Fruit fly (Drosophila melanogaster) whole organism, embryonic: ENCODE measurements around the gene mRpS14.

ENCODE experiments used
- Bgb ChIP-seq: fragments of 200-800 bp; sonication (Bioruptor generic); IDR thresholded peaks from 2 replicates; pipeline ENCODE4 v1.3.6; 2022; ENCODE audit warnings: missing biosample characterization, missing genetic modification characterization; ENCODE audit not compliant: partially characterized antibody
- Bteb2 ChIP-seq: fragments of 200-800 bp; sonication (Bioruptor generic); optimal IDR thresholded peaks from 2 replicates; lab custom pipeline; 2016; ENCODE audit warnings: missing biosample characterization, missing genetic modification characterization
- CG10979 ChIP-seq: fragments of 200-800 bp; sonication (Bioruptor generic); optimal IDR thresholded peaks from 2 replicates; lab custom pipeline; 2018; ENCODE audit warnings: missing biosample characterization, mild to moderate bottlenecking, missing genetic modification characterization, moderate library complexity
- CG11696 ChIP-seq: fragments of 200-800 bp; sonication (Bioruptor generic); IDR thresholded peaks from 2 replicates; pipeline ENCODE4 v1.3.6; 2022; ENCODE audit warnings: missing biosample characterization, missing genetic modification characterization
- CG12071 ChIP-seq: fragments of 200-800 bp; sonication (Bioruptor generic); optimal IDR thresholded peaks from 3 replicates; lab custom pipeline; 2018; ENCODE audit warnings: missing biosample characterization, mild to moderate bottlenecking, missing genetic modification characterization
- CG12769 ChIP-seq: fragments of 200-800 bp; sonication (Bioruptor generic); optimal IDR thresholded peaks from 2 replicates; lab custom pipeline; 2019; ENCODE audit warnings: missing biosample characterization, mild to moderate bottlenecking, missing genetic modification characterization, moderate library complexity
- CG12942 ChIP-seq: fragments of 200-800 bp; sonication (Bioruptor generic); optimal IDR thresholded peaks from 3 replicates; lab custom pipeline; 2016; ENCODE audit warnings: missing biosample characterization, missing genetic modification characterization
- CG13123 ChIP-seq: fragments of 200-800 bp; sonication (Bioruptor generic); optimal IDR thresholded peaks from 2 replicates; lab custom pipeline; 2016; ENCODE audit warnings: missing biosample characterization, missing genetic modification characterization
- CG13287 ChIP-seq: fragments of 200-800 bp; sonication (Bioruptor generic); IDR thresholded peaks from 2 replicates; pipeline ENCODE4 v1.3.6; 2022; ENCODE audit warnings: missing biosample characterization, missing genetic modification characterization; ENCODE audit not compliant: partially characterized antibody
- CG14860 ChIP-seq: fragments of 200-800 bp; sonication (Bioruptor generic); IDR thresholded peaks from 3 replicates; pipeline ENCODE4 v1.3.6; 2022; ENCODE audit warnings: missing biosample characterization, missing genetic modification characterization; ENCODE audit not compliant: partially characterized antibody
- CG15601 ChIP-seq: fragments of 200-800 bp; sonication (Bioruptor generic); optimal IDR thresholded peaks from 3 replicates; lab custom pipeline; 2019; ENCODE audit warnings: missing biosample characterization, mild to moderate bottlenecking, missing genetic modification characterization, moderate library complexity
- CG16779 ChIP-seq: fragments of 200-800 bp; sonication (Bioruptor generic); IDR thresholded peaks from 2 replicates; pipeline ENCODE4 v1.3.6; 2022; ENCODE audit warnings: missing biosample characterization, missing genetic modification characterization
- CG2202 ChIP-seq: fragments of 200-800 bp; sonication (Bioruptor generic); optimal IDR thresholded peaks from 2 replicates; lab custom pipeline; 2018; ENCODE audit warnings: missing biosample characterization, mild to moderate bottlenecking, missing genetic modification characterization
- CG2678 ChIP-seq: fragments of 200-800 bp; sonication (Bioruptor generic); optimal IDR thresholded peaks from 3 replicates; lab custom pipeline; 2019; ENCODE audit warnings: missing biosample characterization, mild to moderate bottlenecking, missing genetic modification characterization, moderate library complexity
- CG2889 ChIP-seq: fragments of 200-800 bp; sonication (Bioruptor generic); IDR thresholded peaks from 3 replicates; pipeline ENCODE4 v1.3.6; 2022; ENCODE audit warnings: missing biosample characterization, missing genetic modification characterization
- CG31224 ChIP-seq: fragments of 200-800 bp; sonication (Bioruptor generic); IDR thresholded peaks from 2 replicates; pipeline ENCODE4 v1.3.6; 2022; ENCODE audit warnings: missing biosample characterization, missing genetic modification characterization
- CG32767 ChIP-seq: fragments of 200-800 bp; sonication (Bioruptor generic); IDR thresholded peaks from 2 replicates; pipeline ENCODE4 v1.3.6; 2022; ENCODE audit warnings: missing biosample characterization, missing genetic modification characterization
- CG3726 ChIP-seq: fragments of 200-800 bp; sonication (Bioruptor generic); IDR thresholded peaks from 3 replicates; pipeline ENCODE4, ENCODE4 v1.3.6; 2022; ENCODE audit warnings: missing biosample characterization, missing genetic modification characterization
- CG4282 ChIP-seq: fragments of 200-800 bp; sonication (Bioruptor generic); optimal IDR thresholded peaks from 2 replicates; lab custom pipeline; 2016; ENCODE audit warnings: missing biosample characterization, missing genetic modification characterization
- CG7928 ChIP-seq: fragments of 200-800 bp; sonication (Bioruptor generic); optimal IDR thresholded peaks from 2 replicates; lab custom pipeline; 2017; ENCODE audit warnings: missing biosample characterization, mild to moderate bottlenecking, missing genetic modification characterization
- CG8388 ChIP-seq: fragments of 200-800 bp; sonication (Bioruptor generic); optimal IDR thresholded peaks from 2 replicates; lab custom pipeline; 2019; ENCODE audit warnings: missing biosample characterization, mild to moderate bottlenecking, missing genetic modification characterization, moderate library complexity
- Elba2 ChIP-seq: fragments of 200-800 bp; sonication (Bioruptor generic); optimal IDR thresholded peaks from 3 replicates; lab custom pipeline; 2016; ENCODE audit warnings: missing biosample characterization, missing genetic modification characterization
- MESR4 ChIP-seq: fragments of 200-800 bp; sonication (Bioruptor generic); optimal IDR thresholded peaks from 2 replicates; lab custom pipeline; 2018; ENCODE audit warnings: missing biosample characterization, mild to moderate bottlenecking, missing genetic modification characterization, moderate library complexity
- Meics ChIP-seq: fragments of 200-800 bp; sonication (Bioruptor generic); optimal IDR thresholded peaks from 2 replicates; lab custom pipeline; 2017; ENCODE audit warnings: missing biosample characterization, mild to moderate bottlenecking, missing genetic modification characterization
- NK7.1 ChIP-seq: fragments of 200-800 bp; sonication (Bioruptor generic); optimal IDR thresholded peaks from 3 replicates; lab custom pipeline; 2016; ENCODE audit warnings: missing biosample characterization, missing genetic modification characterization
- Vsx1 ChIP-seq: fragments of 200-800 bp; sonication (Bioruptor generic); optimal IDR thresholded peaks from 2 replicates; lab custom pipeline; 2017; ENCODE audit warnings: missing biosample characterization, mild to moderate bottlenecking, missing genetic modification characterization, missing genetic modification reagents
- Xbp1 ChIP-seq: fragments of 200-800 bp; sonication (Bioruptor generic); optimal IDR thresholded peaks from 3 replicates; lab custom pipeline; 2016; ENCODE audit warnings: missing biosample characterization, mild to moderate bottlenecking, missing genetic modification characterization
- ab ChIP-seq: fragments of 200-800 bp; sonication (Bioruptor generic); optimal IDR thresholded peaks from 2 replicates; lab custom pipeline; 2016; ENCODE audit warnings: missing biosample characterization, missing genetic modification characterization
- amos ChIP-seq: fragments of 200-800 bp; sonication (Bioruptor generic); IDR thresholded peaks from 2 replicates; pipeline ENCODE4 v1.3.6; 2022; ENCODE audit warnings: missing biosample characterization, missing genetic modification characterization; ENCODE audit not compliant: partially characterized antibody
- dati ChIP-seq: fragments of 200-800 bp; sonication (Bioruptor generic); IDR thresholded peaks from 2 replicates; pipeline ENCODE4 v1.3.6; 2022; ENCODE audit warnings: missing biosample characterization, missing genetic modification characterization
- dmrt11E ChIP-seq: fragments of 200-800 bp; sonication (Bioruptor generic); optimal IDR thresholded peaks from 3 replicates; lab custom pipeline; 2018; ENCODE audit warnings: missing biosample characterization, mild to moderate bottlenecking, missing genetic modification characterization, moderate library complexity
- exex ChIP-seq: fragments of 200-800 bp; sonication (Bioruptor generic); optimal IDR thresholded peaks from 4 replicates; lab custom pipeline; 2018; ENCODE audit warnings: missing biosample characterization, mild to moderate bottlenecking, missing genetic modification characterization, moderate library complexity
- fd102C ChIP-seq: fragments of 200-800 bp; sonication (Bioruptor generic); optimal IDR thresholded peaks from 2 replicates; lab custom pipeline; 2018; ENCODE audit warnings: missing biosample characterization, mild to moderate bottlenecking, missing genetic modification characterization, moderate library complexity
- gsb-n ChIP-seq: fragments of 200-800 bp; sonication (Bioruptor generic); optimal IDR thresholded peaks from 3 replicates; lab custom pipeline; 2018; ENCODE audit warnings: missing biosample characterization, mild to moderate bottlenecking, missing genetic modification characterization
- her ChIP-seq: fragments of 200-800 bp; sonication (Bioruptor generic); optimal IDR thresholded peaks from 2 replicates; lab custom pipeline; 2016; ENCODE audit warnings: missing biosample characterization, missing genetic modification characterization
- insv ChIP-seq, 2 experiments: fragments of 200-800 bp; sonication (Bioruptor generic); optimal IDR thresholded peaks; 3 replicates each; lab custom pipeline; 2016 to 2018; ENCODE audit warnings: missing biosample characterization in 2 of 2, missing genetic modification characterization in 2 of 2
- jumu ChIP-seq: fragments of 200-800 bp; sonication (Bioruptor generic); optimal IDR thresholded peaks from 3 replicates; lab custom pipeline; 2016; ENCODE audit warnings: missing biosample characterization, missing genetic modification characterization
- klu ChIP-seq: fragments of 200-800 bp; sonication (Bioruptor generic); IDR thresholded peaks from 2 replicates; pipeline ENCODE4 v1.3.6; 2022; ENCODE audit warnings: missing biosample characterization, missing genetic modification characterization
- nau ChIP-seq: fragments of 200-800 bp; sonication (Bioruptor generic); optimal IDR thresholded peaks from 3 replicates; lab custom pipeline; 2017; ENCODE audit warnings: missing biosample characterization, mild to moderate bottlenecking, missing genetic modification characterization, missing genetic modification reagents
- nmo ChIP-seq: fragments of 200-800 bp; sonication (Bioruptor generic); optimal IDR thresholded peaks from 2 replicates; lab custom pipeline; 2018; ENCODE audit warnings: missing biosample characterization, mild to moderate bottlenecking, missing genetic modification characterization, moderate library complexity
- onecut ChIP-seq: fragments of 200-800 bp; sonication (Bioruptor generic); IDR thresholded peaks from 2 replicates; pipeline ENCODE4 v1.3.6; 2022; ENCODE audit warnings: missing biosample characterization, missing genetic modification characterization
- shn ChIP-seq: fragments of 200-800 bp; sonication (Bioruptor generic); optimal IDR thresholded peaks from 3 replicates; lab custom pipeline; 2016; ENCODE audit warnings: missing biosample characterization, missing genetic modification characterization
- sna ChIP-seq: fragments of 200-800 bp; sonication (Bioruptor generic); IDR thresholded peaks from 2 replicates; pipeline ENCODE4 v1.3.6; 2022; ENCODE audit warnings: missing biosample characterization, missing genetic modification characterization; ENCODE audit not compliant: partially characterized antibody
- sob ChIP-seq: fragments of 200-800 bp; sonication (Bioruptor generic); IDR thresholded peaks from 2 replicates; pipeline ENCODE4 v1.3.6; 2022; ENCODE audit warnings: missing biosample characterization, missing genetic modification characterization
- sr ChIP-seq: fragments of 200-800 bp; sonication (Bioruptor generic); IDR thresholded peaks from 3 replicates; pipeline ENCODE4 v1.3.6; 2022; ENCODE audit warnings: missing biosample characterization, missing genetic modification characterization
- trh ChIP-seq: fragments of 200-800 bp; sonication (Bioruptor generic); optimal IDR thresholded peaks from 2 replicates; lab custom pipeline; 2016; ENCODE audit warnings: missing biosample characterization, missing genetic modification characterization
- wek ChIP-seq: fragments of 200-800 bp; sonication (Bioruptor generic); optimal IDR thresholded peaks from 3 replicates; lab custom pipeline; 2018; ENCODE audit warnings: missing biosample characterization, mild to moderate bottlenecking, missing genetic modification characterization, moderate library complexity
- zen ChIP-seq: fragments of 200-800 bp; sonication (Bioruptor generic); optimal IDR thresholded peaks from 3 replicates; lab custom pipeline; 2018; ENCODE audit warnings: missing biosample characterization, mild to moderate bottlenecking, missing genetic modification characterization, moderate library complexity

The mRpS14 gene

dm6 chrX:19495611-19496583 lies 15.9 kb upstream of the mRpS14 start (continued):
- TF ChIP-seq insv (GFP tag; optimal IDR thresholded peaks at IDR 0.05; lab: Kevin White, UChicago): no peak
- no peak for TF ChIP-seq Elba2
- 0 out of 3 replicates have a peak, but pooled peaks have one; percentile 23 for TF ChIP-seq CG2889 (GFP tag; lab: Robert Waterston, UW)
- TF ChIP-seq MESR4 (GFP tag; lab: Kevin White, UChicago): peak; percentile 70
- TF ChIP-seq dmrt11E (tag; lab: Kevin White, UChicago): peak; percentile 23
- TF ChIP-seq sob (GFP tag; lab: Robert Waterston, UW): peak; percentile 55
- TF ChIP-seq CG2202: no peak
- TF ChIP-seq nmo (GFP tag; lab: Kevin White, UChicago): peak; percentile 56
- peak; percentile 46 for TF ChIP-seq CG10979 (tag; lab: Kevin White, UChicago)
- TF ChIP-seq Meics (GFP tag; lab: Kevin White, UChicago): peak; percentile 80
- no peak for TF ChIP-seq Bgb (GFP tag; lab: Robert Waterston, UW)
- no peak for TF ChIP-seq ab (GFP tag; lab: Kevin White, UChicago)
- peak; percentile 78 for TF ChIP-seq CG2678 (tag; lab: Kevin White, UChicago)
- no peak for TF ChIP-seq fd102C (GFP tag; lab: Kevin White, UChicago)
- peak; percentile 10 for TF ChIP-seq CG7928 (GFP tag; lab: Kevin White, UChicago)
- no peak for TF ChIP-seq Vsx1 (GFP tag; lab: Kevin White, UChicago)
- no peak for TF ChIP-seq CG3726 (GFP tag; lab: Robert Waterston, UW)
- no peak for TF ChIP-seq trh
- TF ChIP-seq her: peak; percentile 72
- no peak for TF ChIP-seq CG4282 (GFP tag; lab: Kevin White, UChicago)
- TF ChIP-seq CG8388: peak; percentile 53
- TF ChIP-seq CG12942 (GFP tag; lab: Kevin White, UChicago): peak; percentile 43
- TF ChIP-seq CG15601 (tag; lab: Kevin White, UChicago): no peak
- no peak for TF ChIP-seq gsb-n (tag; lab: Kevin White, UChicago)
- no peak for TF ChIP-seq wek (GFP tag; lab: Kevin White, UChicago)
- TF ChIP-seq CG12071 (GFP tag; lab: Kevin White, UChicago): peak; percentile 78
- 0 out of 2 replicates have a peak, but pooled peaks have one; percentile 12 for TF ChIP-seq CG31224 (GFP tag; lab: Robert Waterston, UW)
- TF ChIP-seq sr (GFP tag; lab: Robert Waterston, UW): no peak
- TF ChIP-seq CG13123 (GFP tag; lab: Kevin White, UChicago): no peak
- TF ChIP-seq sna (GFP tag; lab: Robert Waterston, UW): no peak
- no peak for TF ChIP-seq CG32767 (GFP tag; lab: Robert Waterston, UW)
- peak; percentile 59 for TF ChIP-seq shn (GFP tag; lab: Kevin White, UChicago)
- no peak for TF ChIP-seq amos
- TF ChIP-seq onecut (GFP tag; lab: Robert Waterston, UW): 0 out of 2 replicates have a peak, but pooled peaks have one; percentile 30
- peak; percentile 94 for TF ChIP-seq CG11696 (GFP tag; lab: Robert Waterston, UW)
- TF ChIP-seq jumu (GFP tag; lab: Kevin White, UChicago): peak; percentile 52
- TF ChIP-seq nau (GFP tag; lab: Kevin White, UChicago): no peak
- peak; percentile 71 for TF ChIP-seq CG12769 (tag; lab: Kevin White, UChicago)
- peak; percentile 1 for TF ChIP-seq Bteb2 (GFP tag; lab: Kevin White, UChicago)
- peak; percentile 52 for TF ChIP-seq Xbp1 (GFP tag; lab: Kevin White, UChicago)
- no peak for TF ChIP-seq CG14860 (GFP tag; lab: Robert Waterston, UW)
- no peak for TF ChIP-seq zen (tag; lab: Kevin White, UChicago)
- TF ChIP-seq klu (GFP tag; lab: Robert Waterston, UW): peak; percentile 49
- TF ChIP-seq CG16779 (GFP tag; lab: Robert Waterston, UW): no peak
- TF ChIP-seq dati (GFP tag; lab: Robert Waterston, UW): no peak
- no peak for TF ChIP-seq CG13287 (GFP tag; lab: Robert Waterston, UW)
- peak; percentile 59 for TF ChIP-seq NK7.1 (GFP tag; lab: Kevin White, UChicago)
- no peak for TF ChIP-seq exex (tag; lab: Kevin White, UChicago)
